Fruit fly (Drosophila melanogaster): ENCODE results near the gene und.

Gene und

dm6 chr2L:9779754-9780153, 16.6 kb downstream of the und start:
- TF ChIP-seq CG4496 (GFP tag; IDR thresholded peaks at IDR 0.05) (no peak; the same call in 2 of the 3 replicates), CG32121 (GFP tag; IDR thresholded peaks at IDR 0.05) (no peak), Snoo (tag; optimal IDR thresholded peaks at IDR 0.05) (no peak), CG15710 (tag; optimal IDR thresholded peaks at IDR 0.05) (no peak), EcR (GFP tag; optimal IDR thresholded peaks at IDR 0.05) (peak; percentile 15), rn (GFP tag; IDR thresholded peaks at IDR 0.05) (no peak), D1 (tag; optimal IDR thresholded peaks at IDR 0.05) (no peak), gl (tag; optimal IDR thresholded peaks at IDR 0.05) (peak; percentile 0), CG14655 (GFP tag; optimal IDR thresholded peaks at IDR 0.05) (no peak), Pif1A (GFP tag; optimal IDR thresholded peaks at IDR 0.05) (no peak), Pif1B (GFP tag; optimal IDR thresholded peaks at IDR 0.05) (no peak), CG34367 (tag; optimal IDR thresholded peaks at IDR 0.05) (no peak), CG10348 (GFP tag; IDR thresholded peaks at IDR 0.05) (no peak), CG13204 (GFP tag; optimal IDR thresholded peaks at IDR 0.05) (no peak), fd96Ca (GFP tag; IDR thresholded peaks at IDR 0.05) (no peak), CG8301 (tag; optimal IDR thresholded peaks at IDR 0.05) (no peak)

- TF ChIP-seq CG8301 (tag; optimal IDR thresholded peaks at IDR 0.05) (no peak), CG13204 (GFP tag; optimal IDR thresholded peaks at IDR 0.05) (peak; percentile 51), CG10348 (GFP tag; IDR thresholded peaks at IDR 0.05) (no peak), Snoo (tag; optimal IDR thresholded peaks at IDR 0.05) (peak; percentile 29), gl (tag; optimal IDR thresholded peaks at IDR 0.05) (peak; percentile 55), Pif1A (GFP tag; optimal IDR thresholded peaks at IDR 0.05) (peak; percentile 56), CG8159 (tag; optimal IDR thresholded peaks at IDR 0.05) (peak; percentile 17), CG14655 (GFP tag; optimal IDR thresholded peaks at IDR 0.05) (no peak), rn (GFP tag; IDR thresholded peaks at IDR 0.05) (no peak), EcR (GFP tag; optimal IDR thresholded peaks at IDR 0.05) (peak; percentile 95), CG17806 (tag; optimal IDR thresholded peaks at IDR 0.05) (no peak), CG12605 (GFP tag; IDR thresholded peaks at IDR 0.05) (peak; percentile 69), fd96Ca (GFP tag; IDR thresholded peaks at IDR 0.05) (peak; percentile 76; the same call in 2 of the 3 replicates), CG32121 (GFP tag; IDR thresholded peaks at IDR 0.05) (peak; percentile 80), D1 (tag; optimal IDR thresholded peaks at IDR 0.05) (no peak), Pif1B (GFP tag; optimal IDR thresholded peaks at IDR 0.05) (peak; percentile 62), CG4496 (GFP tag; IDR thresholded peaks at IDR 0.05) (peak; percentile 68), CG34367 (tag; optimal IDR thresholded peaks at IDR 0.05) (no peak), CG9948 (tag; optimal IDR thresholded peaks at IDR 0.05) (no peak), Ets98B (GFP tag; IDR thresholded peaks at IDR 0.05) (peak; percentile 76), CG15710 (tag; optimal IDR thresholded peaks at IDR 0.05) (peak; percentile 26)
These were observed 19.0 kb downstream of the und start, which contains the start of gene IP3K1 for dm6 chr2L:9782176-9782581. TSS of gene IP3K1 (plus strand) at chr2L:9782384.

dm6 chr2L:9783130-9783529, 20.0 kb downstream of the und start:
- no peak for TF ChIP-seq gl (tag; optimal IDR thresholded peaks at IDR 0.05)
- TF ChIP-seq Ets98B (GFP tag; IDR thresholded peaks at IDR 0.05) = no peak
- no peak for TF ChIP-seq CG17806 (tag; optimal IDR thresholded peaks at IDR 0.05)
- no peak for TF ChIP-seq CG15710 (tag; optimal IDR thresholded peaks at IDR 0.05)
- TF ChIP-seq fd96Ca (GFP tag; IDR thresholded peaks at IDR 0.05) = no peak
- no peak for TF ChIP-seq CG8301 (tag; optimal IDR thresholded peaks at IDR 0.05)
- TF ChIP-seq CG14655 (GFP tag; optimal IDR thresholded peaks at IDR 0.05) = no peak
- TF ChIP-seq Snoo (tag; optimal IDR thresholded peaks at IDR 0.05) = no peak
- no peak for TF ChIP-seq EcR (GFP tag; optimal IDR thresholded peaks at IDR 0.05)

- no peak for TF ChIP-seq Pif1B (GFP tag; optimal IDR thresholded peaks at IDR 0.05)
- peak; percentile 91 for TF ChIP-seq CG8159 (tag; optimal IDR thresholded peaks at IDR 0.05)
- TF ChIP-seq D1 (tag; optimal IDR thresholded peaks at IDR 0.05) = peak; percentile 5
These were observed 21.3 kb downstream of the und start for dm6 chr2L:9784468-9784867.

dm6 chr2L:9785917-9786432, 22.8 kb downstream of the und start:
- TF ChIP-seq fd96Ca (GFP tag; IDR thresholded peaks at IDR 0.05) = no peak
- no peak for TF ChIP-seq CG13204 (GFP tag; optimal IDR thresholded peaks at IDR 0.05)
- TF ChIP-seq EcR (GFP tag; optimal IDR thresholded peaks at IDR 0.05) = peak; percentile 88
- no peak for TF ChIP-seq CG32121 (GFP tag; IDR thresholded peaks at IDR 0.05)
- TF ChIP-seq Pif1A (GFP tag; optimal IDR thresholded peaks at IDR 0.05) = no peak

- TF ChIP-seq CG15710 (tag; optimal IDR thresholded peaks at IDR 0.05) = no peak
- no peak for TF ChIP-seq Snoo (tag; optimal IDR thresholded peaks at IDR 0.05)
- no peak for TF ChIP-seq Pif1B (GFP tag; optimal IDR thresholded peaks at IDR 0.05)
- TF ChIP-seq EcR (GFP tag; optimal IDR thresholded peaks at IDR 0.05) = peak; percentile 38
- no peak for TF ChIP-seq CG10348 (GFP tag; IDR thresholded peaks at IDR 0.05)
- TF ChIP-seq CG32121 (GFP tag; IDR thresholded peaks at IDR 0.05) = peak; percentile 32; the same call in 1 of the 2 replicates
- no peak for TF ChIP-seq CG8159 (tag; optimal IDR thresholded peaks at IDR 0.05)
- no peak for TF ChIP-seq gl (tag; optimal IDR thresholded peaks at IDR 0.05)
- TF ChIP-seq CG14655 (GFP tag; optimal IDR thresholded peaks at IDR 0.05) = no peak
- no peak for TF ChIP-seq Ets98B (GFP tag; IDR thresholded peaks at IDR 0.05)
- no peak for TF ChIP-seq CG4496 (GFP tag; IDR thresholded peaks at IDR 0.05)
- no peak for TF ChIP-seq CG34367 (tag; optimal IDR thresholded peaks at IDR 0.05)
- no peak for TF ChIP-seq Pif1A (GFP tag; optimal IDR thresholded peaks at IDR 0.05)
- no peak for TF ChIP-seq CG8301 (tag; optimal IDR thresholded peaks at IDR 0.05)
These were observed 27.4 kb downstream of the und start, which contains the start of gene CG4036 for dm6 chr2L:9790535-9790992. TSS of gene CG4036 (plus strand) at chr2L:9790882.
